Worm (Caenorhabditis elegans) whole organism, L4 larva: ENCODE results near the gene F01D5.2.
"Not testable (repeated sequence)": the region's sequence is repeated elsewhere in the genome, so short reads cannot be mapped to it uniquely, and the experiment has no call there.

Experiments used
- F26F4.8 ChIP-seq: fragments of 200-800 bp; sonication (Bioruptor generic); conservative IDR thresholded peaks from 2 replicates; pipeline ENCODE4 v1.3.6; 2022; ENCODE audit warnings: missing genetic modification characterization, missing compliant biosample characterization
- F44E2.7 ChIP-seq: fragments of 200-800 bp; sonication (Bioruptor generic); IDR thresholded peaks from 2 replicates; pipeline ENCODE4 v2.1.2; 2022; ENCODE audit warnings: missing genetic modification characterization, missing compliant biosample characterization
- T26A8.4 ChIP-seq: fragments of 200-800 bp; sonication (Bioruptor generic); IDR thresholded peaks from 2 replicates; pipeline ENCODE4 v1.3.6; 2022; ENCODE audit warnings: missing genetic modification characterization, missing compliant biosample characterization
- Y48G9A.11 ChIP-seq: fragments of 200-800 bp; sonication (Bioruptor generic); IDR thresholded peaks from 2 replicates; pipeline ENCODE4 v1.3.6; 2022; ENCODE audit warnings: missing genetic modification reagents, missing genetic modification characterization, missing compliant biosample characterization
- Y75B8A.6 ChIP-seq: fragments of 200-800 bp; sonication (Bioruptor generic); IDR thresholded peaks from 2 replicates; pipeline ENCODE4 v1.3.6; 2022; ENCODE audit warnings: missing genetic modification reagents, missing genetic modification characterization, missing compliant biosample characterization
- arid-1 ChIP-seq: fragments of 200-800 bp; sonication (Bioruptor generic); conservative IDR thresholded peaks from 2 replicates; pipeline ENCODE4 v1.3.6; 2022; ENCODE audit warnings: missing genetic modification reagents, missing genetic modification characterization, missing compliant biosample characterization
- ceh-62 ChIP-seq: sonication (generic microtip); optimal IDR thresholded peaks from 2 replicates; lab custom pipeline; 2017; ENCODE audit warnings: missing biosample characterization, missing genetic modification characterization
- ctbp-1 ChIP-seq: fragments of 200-800 bp; sonication (Bioruptor generic); IDR thresholded peaks from 2 replicates; pipeline ENCODE4 v1.3.6; 2022; ENCODE audit warnings: missing genetic modification reagents, missing genetic modification characterization, missing compliant biosample characterization
- daf-8 ChIP-seq: fragments of 200-800 bp; sonication (Bioruptor generic); IDR thresholded peaks from 2 replicates; pipeline ENCODE4 v1.3.6; 2022; ENCODE audit warnings: missing genetic modification characterization, missing compliant biosample characterization
- dmd-6 ChIP-seq: fragments of 200-800 bp; sonication (Bioruptor generic); IDR thresholded peaks from 2 replicates; pipeline ENCODE4 v1.3.6; 2022; ENCODE audit warnings: missing genetic modification reagents, missing genetic modification characterization, missing compliant biosample characterization
- dmd-8 ChIP-seq: fragments of 200-800 bp; sonication (Bioruptor generic); IDR thresholded peaks from 2 replicates; pipeline ENCODE4 v1.3.6; 2022; ENCODE audit warnings: missing genetic modification characterization, missing compliant biosample characterization
- dmd-9 ChIP-seq: fragments of 200-800 bp; sonication (Bioruptor generic); IDR thresholded peaks from 2 replicates; pipeline ENCODE4 v1.3.6; 2022; ENCODE audit warnings: missing genetic modification reagents, missing genetic modification characterization, missing compliant biosample characterization
- egl-43 ChIP-seq: fragments of 200-800 bp; sonication (Bioruptor generic); IDR thresholded peaks from 2 replicates; pipeline ENCODE4 v1.3.6; 2022; ENCODE audit warnings: missing genetic modification reagents, missing genetic modification characterization, missing compliant biosample characterization
- fkh-10 ChIP-seq: fragments of 150-350 bp; optimal IDR thresholded peaks from 2 replicates; lab custom pipeline; 2014; ENCODE audit warnings: missing biosample characterization, missing genetic modification reagents, missing genetic modification characterization
- hmg-1.1 ChIP-seq: fragments of 200-800 bp; sonication (Bioruptor generic); IDR thresholded peaks from 2 replicates; pipeline ENCODE4 v1.3.6; 2022; ENCODE audit warnings: missing genetic modification reagents, missing genetic modification characterization, missing compliant biosample characterization
- jun-1 ChIP-seq: fragments of 150-350 bp; optimal IDR thresholded peaks from 2 replicates; lab custom pipeline; 2014; ENCODE audit warnings: missing biosample characterization, missing genetic modification reagents, missing genetic modification characterization
- lin-13 ChIP-seq: fragments of 150-350 bp; optimal IDR thresholded peaks from 2 replicates; lab custom pipeline; 2014; ENCODE audit warnings: missing biosample characterization, missing genetic modification reagents, missing genetic modification characterization
- lin-29 ChIP-seq: fragments of 200-800 bp; sonication (Bioruptor generic); IDR thresholded peaks from 2 replicates; pipeline ENCODE4 v1.3.6; 2022; ENCODE audit warnings: missing genetic modification reagents, missing genetic modification characterization, missing compliant biosample characterization
- madf-5 ChIP-seq, 2 experiments: fragments of 200-800 bp; sonication (Bioruptor generic); IDR thresholded peaks; 2 replicates each; pipeline ENCODE4 v1.3.6; 2022; ENCODE audit warnings: missing compliant biosample characterization in 2 of 2, missing genetic modification characterization in 2 of 2
- madf-9 ChIP-seq: fragments of 200-800 bp; sonication (Bioruptor generic); conservative IDR thresholded peaks from 2 replicates; pipeline ENCODE4 v1.3.6; 2022; ENCODE audit warnings: missing genetic modification reagents, missing genetic modification characterization, missing compliant biosample characterization
- mxl-2 ChIP-seq: fragments of 200-800 bp; sonication (Bioruptor generic); conservative IDR thresholded peaks from 2 replicates; pipeline ENCODE4 v1.3.6; 2022; ENCODE audit warnings: missing genetic modification reagents, missing genetic modification characterization, missing compliant biosample characterization
- nhr-10 ChIP-seq: fragments of 150-350 bp; optimal IDR thresholded peaks from 2 replicates; lab custom pipeline; 2014; ENCODE audit warnings: missing biosample characterization, missing genetic modification characterization
- nhr-102 ChIP-seq: sonication (generic microtip); optimal IDR thresholded peaks from 2 replicates; lab custom pipeline; 2016; ENCODE audit warnings: mild to moderate bottlenecking, missing genetic modification characterization, moderate library complexity, missing compliant biosample characterization
- nhr-41 ChIP-seq: fragments of 200-800 bp; sonication (Bioruptor generic); IDR thresholded peaks from 2 replicates; pipeline ENCODE4 v1.3.6; 2022; ENCODE audit warnings: missing genetic modification reagents, missing genetic modification characterization, missing compliant biosample characterization
- nhr-42 ChIP-seq: fragments of 200-800 bp; sonication (Bioruptor generic); IDR thresholded peaks from 2 replicates; pipeline ENCODE4 v1.3.6; 2022; ENCODE audit warnings: missing genetic modification characterization, missing compliant biosample characterization
- nhr-6 ChIP-seq: fragments of 150-350 bp; optimal IDR thresholded peaks from 2 replicates; lab custom pipeline; 2014; ENCODE audit warnings: missing biosample characterization, missing genetic modification characterization
- pha-4 ChIP-seq, 2 experiments: fragments of 150-350 bp in 1 of 2; fragments of 200-800 bp in 1 of 2; sonication (Bioruptor generic) in 1 of 2; IDR thresholded peaks in 1 of 2; optimal IDR thresholded peaks in 1 of 2; 2 replicates each; pipeline versions ENCODE4 v1.3.6 to Lab custom; 2014 to 2022; ENCODE audit warnings: missing genetic modification characterization in 2 of 2, missing genetic modification reagents in 2 of 2, missing biosample characterization in 1 of 2, missing compliant biosample characterization in 1 of 2
- php-3 ChIP-seq: fragments of 200-800 bp; sonication (Bioruptor generic); IDR thresholded peaks from 2 replicates; pipeline ENCODE4 v1.3.6; 2022; ENCODE audit warnings: missing genetic modification reagents, missing genetic modification characterization, missing compliant biosample characterization
- saeg-2 ChIP-seq: fragments of 200-800 bp; sonication (Bioruptor generic); IDR thresholded peaks from 2 replicates; pipeline ENCODE4 v1.3.6; 2022; ENCODE audit warnings: missing genetic modification reagents, missing genetic modification characterization, missing compliant biosample characterization
- set-16 ChIP-seq: fragments of 200-800 bp; sonication (Bioruptor generic); IDR thresholded peaks from 2 replicates; pipeline ENCODE4 v1.3.6; 2022; ENCODE audit warnings: missing genetic modification reagents, missing genetic modification characterization, missing compliant biosample characterization
- skn-1 ChIP-seq: fragments of 150-350 bp; optimal IDR thresholded peaks from 2 replicates; lab custom pipeline; 2014; ENCODE audit warnings: missing biosample characterization, missing genetic modification characterization
- snpc-1.2 ChIP-seq: fragments of 200-800 bp; sonication (Bioruptor generic); IDR thresholded peaks from 2 replicates; pipeline ENCODE4 v1.3.6; 2022; ENCODE audit warnings: missing genetic modification reagents, missing genetic modification characterization, missing compliant biosample characterization
- spr-3 ChIP-seq: fragments of 200-800 bp; sonication (Bioruptor generic); optimal IDR thresholded peaks from 2 replicates; lab custom pipeline; 2018; ENCODE audit warnings: mild to moderate bottlenecking, missing genetic modification characterization, missing compliant biosample characterization
- tag-97 ChIP-seq: fragments of 200-800 bp; sonication (Bioruptor generic); IDR thresholded peaks from 2 replicates; pipeline ENCODE4 v1.3.6; 2022; ENCODE audit warnings: missing genetic modification characterization, missing compliant biosample characterization
- tra-1 ChIP-seq: fragments of 200-800 bp; sonication (Bioruptor generic); IDR thresholded peaks from 2 replicates; pipeline ENCODE4 v1.3.6; 2022; ENCODE audit warnings: missing genetic modification reagents, missing genetic modification characterization, missing compliant biosample characterization
- vab-7 ChIP-seq: fragments of 200-800 bp; sonication (Bioruptor generic); IDR thresholded peaks from 2 replicates; pipeline ENCODE4 v1.3.6; 2022; ENCODE audit warnings: missing genetic modification reagents, missing genetic modification characterization, missing compliant biosample characterization
- zip-11 ChIP-seq: fragments of 200-800 bp; sonication (Bioruptor generic); IDR thresholded peaks from 2 replicates; pipeline ENCODE4 v1.3.6; 2022; ENCODE audit warnings: missing genetic modification characterization, missing compliant biosample characterization

F01D5.2 gene

ce11 chrII:14036724-14037483 is 38.0 kb upstream of the F01D5.2 start (continued):
- 0 out of 2 replicates have a peak, but pooled peaks have one; percentile 32 for TF ChIP-seq dmd-9
- no peak for TF ChIP-seq tra-1
- no peak for TF ChIP-seq skn-1
- TF ChIP-seq Y48G9A.11 (GFP tag; lab: Robert Waterston, UW) = 0 out of 2 replicates have a peak, but pooled peaks have one; percentile 11
- TF ChIP-seq dmd-6 = peak; percentile 35
- TF ChIP-seq fkh-10 (GFP tag; lab: Kevin White, UChicago) = peak; percentile 32
- no peak for TF ChIP-seq tag-97
- TF ChIP-seq, all 104 proteins: peak for 19

ce11 chrII:14034559-14034958 is 35.7 kb upstream of the F01D5.2 start:
- TF ChIP-seq set-16 (peak; percentile 81), dmd-6 (no peak), nhr-42 (GFP tag; lab: Robert Waterston, UW) (0 out of 2 replicates have a peak, but pooled peaks have one; percentile 9)

ce11 chrII:14032705-14033104 is 33.8 kb upstream of the F01D5.2 start:
- TF ChIP-seq set-16 (peak; percentile 11; the same call in 1 of the 2 replicates), arid-1 (GFP tag; lab: Robert Waterston, UW) (0 out of 2 replicates have a peak, but pooled peaks have one; percentile 15), ctbp-1 (GFP tag; lab: Robert Waterston, UW) (0 out of 2 replicates have a peak, but pooled peaks have one; percentile 32), madf-9 (GFP tag; lab: Robert Waterston, UW) (0 out of 2 replicates have a peak, but pooled peaks have one; percentile 27), jun-1 (tag; lab: Kevin White, UChicago) (no peak), lin-13 (GFP tag; lab: Kevin White, UChicago) (no peak), nhr-42 (GFP tag; lab: Robert Waterston, UW) (peak; percentile 47; the same call in 1 of the 2 replicates), tra-1 (peak; percentile 45; the same call in 1 of the 2 replicates), hmg-1.1 (GFP tag; lab: Robert Waterston, UW) (0 out of 2 replicates have a peak, but pooled peaks have one; percentile 12), T26A8.4 (GFP tag; lab: Robert Waterston, UW) (no peak), nhr-102 (tag; lab: Kevin White, UChicago) (peak; percentile 13), madf-5 (GFP tag; IDR thresholded peaks at IDR 0.05; lab: Robert Waterston, UW) (peak in 1 of 2 experiments; percentile 76; a peak in 2 of 4 replicates), nhr-10 (no peak)
- TF ChIP-seq, all 104 proteins: peak for 9

- TF ChIP-seq ceh-62; nhr-6; spr-3 (GFP tag; lab: Kevin White, UChicago): not testable (repeated sequence)
Measured at ce11 chrII:14021230-14021629, 22.4 kb upstream of the F01D5.2 start, which contains the start of gene F01D5.10. F01D5.10 (minus strand) TSS chrII:14021330.

ce11 chrII:14019625-14020024 is 20.8 kb upstream of the F01D5.2 start:
- TF ChIP-seq nhr-41 (GFP tag; lab: Robert Waterston, UW) = peak; percentile 33; the same call in 1 of the 2 replicates
- peak; percentile 45; the same call in 1 of the 2 replicates for TF ChIP-seq ctbp-1 (GFP tag; lab: Robert Waterston, UW)
- peak; percentile 76; the same call in 1 of the 2 replicates for TF ChIP-seq dmd-8
- TF ChIP-seq nhr-42 (GFP tag; lab: Robert Waterston, UW) = peak; percentile 69
- TF ChIP-seq set-16 = peak; percentile 100
- 0 out of 2 replicates have a peak, but pooled peaks have one; percentile 40 for TF ChIP-seq saeg-2
- peak; percentile 85; the same call in 1 of the 2 replicates for TF ChIP-seq pha-4 (GFP tag; IDR thresholded peaks at IDR 0.05; lab: Robert Waterston, UW)
- TF ChIP-seq pha-4 (tag; optimal IDR thresholded peaks at IDR 0.05; lab: Kevin White, UChicago) = not testable (repeated sequence)
- 0 out of 4 replicates have a peak, but pooled peaks of 1 of the 2 experiments have one; percentile 16 for TF ChIP-seq madf-5 (GFP tag; IDR thresholded peaks at IDR 0.05; lab: Robert Waterston, UW)
- 0 out of 2 replicates have a peak, but pooled peaks have one; percentile 57 for TF ChIP-seq snpc-1.2 (GFP tag; lab: Robert Waterston, UW)
- TF ChIP-seq mxl-2 = 0 out of 2 replicates have a peak, but pooled peaks have one; percentile 40
- TF ChIP-seq daf-8 = 0 out of 2 replicates have a peak, but pooled peaks have one; percentile 43
- peak; percentile 63; the same call in 1 of the 2 replicates for TF ChIP-seq php-3 (GFP tag; lab: Robert Waterston, UW)
- TF ChIP-seq spr-3 (GFP tag; lab: Kevin White, UChicago) = peak; percentile 2
- TF ChIP-seq Y48G9A.11 (GFP tag; lab: Robert Waterston, UW) = peak; percentile 40; the same call in 1 of the 2 replicates
- TF ChIP-seq lin-29 (GFP tag; lab: Robert Waterston, UW) = peak; percentile 38; the same call in 1 of the 2 replicates
- TF ChIP-seq zip-11 (GFP tag; lab: Robert Waterston, UW) = 0 out of 2 replicates have a peak, but pooled peaks have one; percentile 20
- TF ChIP-seq F44E2.7 (GFP tag; lab: Robert Waterston, UW) = 0 out of 2 replicates have a peak, but pooled peaks have one; percentile 60
- TF ChIP-seq F26F4.8 (GFP tag; lab: Robert Waterston, UW) = peak; percentile 40; the same call in 1 of the 2 replicates
- TF ChIP-seq egl-43 (GFP tag; lab: Robert Waterston, UW) = peak; percentile 82
- TF ChIP-seq Y75B8A.6 (GFP tag; lab: Robert Waterston, UW) = 0 out of 2 replicates have a peak, but pooled peaks have one; percentile 18
- peak; percentile 56; the same call in 1 of the 2 replicates for TF ChIP-seq vab-7
- TF ChIP-seq T26A8.4 (GFP tag; lab: Robert Waterston, UW) = peak; percentile 56; the same call in 1 of the 2 replicates
